Worm (Caenorhabditis elegans): Measurements from ENCODE around the gene H08M01.1.

The H08M01.1 gene

DNA sequence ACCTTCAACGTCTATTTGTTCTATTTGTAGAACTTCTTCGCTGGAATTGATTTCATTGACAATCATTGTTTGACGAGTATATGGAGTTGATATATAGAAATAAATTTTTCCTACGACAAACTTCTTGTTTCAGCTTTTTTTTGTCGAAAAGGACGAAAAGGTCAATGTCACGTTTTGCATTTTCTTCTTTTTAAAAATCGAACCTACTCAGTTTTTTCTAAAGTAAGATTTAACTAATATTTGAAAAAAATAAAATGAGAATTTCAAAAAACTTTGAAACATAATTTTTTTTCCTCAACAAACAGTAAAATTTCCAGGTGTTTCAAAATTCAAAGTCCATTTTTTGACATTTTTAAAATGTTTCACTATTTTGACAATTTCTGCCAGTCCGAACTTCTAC is at the start of gene H08M01.1:
H08M01.1 (minus strand) TSS at position 101 of the 400 bp plus-strand sequence.
- TF ChIP-seq unc-39 (tag; optimal IDR thresholded peaks at IDR 0.05) (no peak), egl-27 (tag; optimal IDR thresholded peaks at IDR 0.05) (no peak), ceh-82 (tag; optimal IDR thresholded peaks at IDR 0.05) (no peak), blmp-1 (tag; optimal IDR thresholded peaks at IDR 0.05; ENCODE audit: insufficient read depth) (no peak), nhr-23 (tag; optimal IDR thresholded peaks at IDR 0.05) (no peak), ceh-16 (tag; optimal IDR thresholded peaks at IDR 0.05) (no peak), mdl-1 (tag; optimal IDR thresholded peaks at IDR 0.05) (no peak), nhr-21 (tag; optimal IDR thresholded peaks at IDR 0.05) (no peak)

ce11 chrIV:13883922-13884321 is 47.7 kb upstream of the H08M01.1 start:
- TF ChIP-seq blmp-1 (tag; optimal IDR thresholded peaks at IDR 0.05; ENCODE audit: insufficient read depth), result peak; percentile 55
- no peak for TF ChIP-seq lsy-2 (tag; optimal IDR thresholded peaks at IDR 0.05)
- TF ChIP-seq snpc-4 (tag; optimal IDR thresholded peaks at IDR 0.05), result no peak

DNA sequence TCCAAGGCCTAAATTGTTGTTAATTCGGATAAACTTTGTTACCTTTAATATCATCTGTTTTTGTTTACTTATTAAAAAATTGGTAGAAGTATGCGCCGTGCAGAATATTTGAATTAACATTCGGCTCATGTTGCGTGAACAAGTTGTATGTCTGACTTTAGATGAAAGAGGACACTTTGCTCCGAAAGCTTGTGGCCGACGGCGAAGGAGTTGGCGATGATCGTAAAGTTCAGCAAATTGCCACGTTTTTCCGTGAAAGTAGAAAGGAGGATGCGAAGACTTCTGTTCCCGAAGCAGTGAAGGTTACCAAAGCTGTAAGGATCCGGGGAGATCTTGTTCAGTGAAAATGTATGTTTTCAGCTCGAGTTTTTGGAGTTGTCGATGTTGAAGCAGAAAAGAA is 46.4 kb upstream of the H08M01.1 start, which contains the start of gene thoc-7:
thoc-7 (plus strand) TSS at position 162 of the 400 bp plus-strand sequence.
- TF ChIP-seq nhr-129 (tag; optimal IDR thresholded peaks at IDR 0.05) (peak; percentile 26), ztf-1 (GFP tag; conservative IDR thresholded peaks at IDR 0.05) (no peak)

- TF ChIP-seq elt-3 (tag; optimal IDR thresholded peaks at IDR 0.05) (no peak), elt-1 (tag; optimal IDR thresholded peaks at IDR 0.05) (no peak), skn-1 (tag; optimal IDR thresholded peaks at IDR 0.05) (no peak), nhr-25 (tag; optimal IDR thresholded peaks at IDR 0.05) (peak; percentile 83), unc-62 (GFP tag; optimal IDR thresholded peaks at IDR 0.05) (no peak), nhr-129 (tag; optimal IDR thresholded peaks at IDR 0.05) (peak; percentile 96), nhr-11 (tag; optimal IDR thresholded peaks at IDR 0.05) (no peak), ama-1 (optimal IDR thresholded peaks at IDR 0.05) (peak; percentile 57), ztf-1 (GFP tag; conservative IDR thresholded peaks at IDR 0.05) (no peak), zag-1 (tag; optimal IDR thresholded peaks at IDR 0.05) (no peak), R02D3.7 (tag; optimal IDR thresholded peaks at IDR 0.05) (peak; percentile 98), nhr-6 (tag; optimal IDR thresholded peaks at IDR 0.05) (peak; percentile 39), gmeb-1 (tag; optimal IDR thresholded peaks at IDR 0.05) (peak; percentile 89), aly-2 (tag; optimal IDR thresholded peaks at IDR 0.05) (no peak), lin-39 (tag; optimal IDR thresholded peaks at IDR 0.05) (no peak), nhr-12 (tag; optimal IDR thresholded peaks at IDR 0.05) (no peak), alr-1 (tag; optimal IDR thresholded peaks at IDR 0.05) (no peak), nhr-77 (tag; optimal IDR thresholded peaks at IDR 0.05) (no peak), fos-1 (tag; optimal IDR thresholded peaks at IDR 0.05) (peak; percentile 48), nhr-10 (tag; optimal IDR thresholded peaks at IDR 0.05) (no peak), ceh-82 (tag; optimal IDR thresholded peaks at IDR 0.05) (no peak), lin-13 (GFP tag; optimal IDR thresholded peaks at IDR 0.05) (peak; percentile 77), mbf-1 (tag; optimal IDR thresholded peaks at IDR 0.05) (no peak), mab-5 (tag; optimal IDR thresholded peaks at IDR 0.05) (peak; percentile 71), ztf-4 (tag; optimal IDR thresholded peaks at IDR 0.05) (peak; percentile 79), Y55F3AM.14 (GFP tag; optimal IDR thresholded peaks at IDR 0.05) (peak; percentile 1), nhr-237 (tag; optimal IDR thresholded peaks at IDR 0.05) (no peak), lsy-2 (tag; optimal IDR thresholded peaks at IDR 0.05) (peak; percentile 98 to 99), sem-4 (tag; optimal IDR thresholded peaks at IDR 0.05) (peak; percentile 59), egl-27 (tag; optimal IDR thresholded peaks at IDR 0.05) (peak; percentile 68), unc-39 (tag; optimal IDR thresholded peaks at IDR 0.05) (no peak), crh-2 (tag; optimal IDR thresholded peaks at IDR 0.05) (peak; percentile 91), mdl-1 (tag; optimal IDR thresholded peaks at IDR 0.05) (no peak), F13H6.1 (tag; optimal IDR thresholded peaks at IDR 0.05) (peak; percentile 83), blmp-1 (tag; optimal IDR thresholded peaks at IDR 0.05; ENCODE audit: insufficient read depth) (peak; percentile 50), C34F6.9 (tag; optimal IDR thresholded peaks at IDR 0.05) (peak; percentile 87), ztf-11 (tag; optimal IDR thresholded peaks at IDR 0.05) (no peak), lin-11 (tag; optimal IDR thresholded peaks at IDR 0.05) (peak; percentile 88), peb-1 (tag; optimal IDR thresholded peaks at IDR 0.05) (no peak), dmd-4 (tag; optimal IDR thresholded peaks at IDR 0.05) (no peak), sma-3 (GFP tag; optimal IDR thresholded peaks at IDR 0.05) (peak; percentile 91), ceh-16 (tag; optimal IDR thresholded peaks at IDR 0.05) (peak; percentile 50), nhr-21 (tag; optimal IDR thresholded peaks at IDR 0.05) (peak; percentile 85), sma-9 (GFP tag; optimal IDR thresholded peaks at IDR 0.05) (peak; percentile 81), sma-9 (tag; optimal IDR thresholded peaks at IDR 0.05) (no peak), nhr-23 (tag; optimal IDR thresholded peaks at IDR 0.05) (no peak)
Measured at ce11 chrIV:13881754-13882275, 45.6 kb upstream of the H08M01.1 start, which contains the start of gene rpl-29. TSS of gene rpl-29 (plus strand) at chrIV:13882225.
